Fruit fly (Drosophila melanogaster) whole organism, pupa: Measurements from ENCODE around the gene sdt.

Experiments
- CG10348 ChIP-seq: fragments of 200-800 bp; sonication (Bioruptor generic); IDR thresholded peaks from 2 replicates; pipeline ENCODE4 v1.3.6; 2022; ENCODE audit warnings: missing biosample characterization, missing genetic modification characterization
- CG12605 ChIP-seq: fragments of 200-800 bp; sonication (Bioruptor generic); IDR thresholded peaks from 2 replicates; pipeline ENCODE4 v1.3.6; 2022; ENCODE audit warnings: missing biosample characterization, missing genetic modification characterization
- CG13204 ChIP-seq: fragments of 200-800 bp; sonication (Bioruptor generic); optimal IDR thresholded peaks from 2 replicates; lab custom pipeline; 2018; ENCODE audit warnings: missing biosample characterization, mild to moderate bottlenecking, missing genetic modification characterization, moderate library complexity
- CG14655 ChIP-seq: fragments of 200-800 bp; sonication (Bioruptor generic); optimal IDR thresholded peaks from 3 replicates; lab custom pipeline; 2017; ENCODE audit warnings: mild to moderate bottlenecking, missing biosample characterization, missing genetic modification reagents, missing genetic modification characterization
- CG15710 ChIP-seq: fragments of 200-800 bp; sonication (Bioruptor generic); optimal IDR thresholded peaks from 2 replicates; lab custom pipeline; 2018; ENCODE audit warnings: missing biosample characterization, mild to moderate bottlenecking, missing genetic modification characterization, moderate library complexity
- CG17806 ChIP-seq: fragments of 200-800 bp; sonication (Bioruptor generic); optimal IDR thresholded peaks from 2 replicates; lab custom pipeline; 2018; ENCODE audit warnings: missing biosample characterization, mild to moderate bottlenecking, missing genetic modification characterization, moderate library complexity
- CG32121 ChIP-seq: fragments of 200-800 bp; sonication (Bioruptor generic); IDR thresholded peaks from 2 replicates; pipeline ENCODE4 v1.3.6; 2022; ENCODE audit warnings: missing biosample characterization, missing genetic modification characterization
- CG34367 ChIP-seq: fragments of 200-800 bp; sonication (Bioruptor generic); optimal IDR thresholded peaks from 2 replicates; lab custom pipeline; 2018; ENCODE audit warnings: missing biosample characterization, mild to moderate bottlenecking, missing genetic modification characterization
- CG4496 ChIP-seq: fragments of 200-800 bp; sonication (Bioruptor generic); IDR thresholded peaks from 3 replicates; pipeline ENCODE4 v1.3.6; 2022; ENCODE audit warnings: missing biosample characterization, missing genetic modification characterization
- CG8159 ChIP-seq: fragments of 200-800 bp; sonication (Bioruptor generic); optimal IDR thresholded peaks from 3 replicates; lab custom pipeline; 2018; ENCODE audit warnings: missing biosample characterization, mild to moderate bottlenecking, missing genetic modification characterization, moderate library complexity
- CG8301 ChIP-seq: fragments of 200-800 bp; sonication (Bioruptor generic); optimal IDR thresholded peaks from 2 replicates; lab custom pipeline; 2018; ENCODE audit warnings: missing biosample characterization, mild to moderate bottlenecking, missing genetic modification characterization
- CG9948 ChIP-seq: fragments of 200-800 bp; sonication (Bioruptor generic); optimal IDR thresholded peaks from 2 replicates; lab custom pipeline; 2018; ENCODE audit warnings: missing biosample characterization, mild to moderate bottlenecking, missing genetic modification characterization, moderate library complexity
- D1 ChIP-seq: fragments of 200-800 bp; sonication (Bioruptor generic); optimal IDR thresholded peaks from 2 replicates; lab custom pipeline; 2018; ENCODE audit warnings: missing biosample characterization, mild to moderate bottlenecking, missing genetic modification characterization, moderate library complexity
- EcR ChIP-seq: fragments of 200-800 bp; sonication (Bioruptor generic); optimal IDR thresholded peaks from 3 replicates; lab custom pipeline; 2019; ENCODE audit warnings: missing biosample characterization, missing genetic modification characterization, mild to moderate bottlenecking, moderate library complexity, missing genetic modification reagents
- Ets98B ChIP-seq: fragments of 200-800 bp; sonication (Bioruptor generic); IDR thresholded peaks from 2 replicates; pipeline ENCODE4 v1.3.6; 2022; ENCODE audit warnings: missing biosample characterization, missing genetic modification characterization
- Pif1A ChIP-seq: fragments of 200-800 bp; sonication (Bioruptor generic); optimal IDR thresholded peaks from 3 replicates; lab custom pipeline; 2016; ENCODE audit warnings: missing biosample characterization, missing genetic modification characterization
- Pif1B ChIP-seq: fragments of 200-800 bp; sonication (Bioruptor generic); optimal IDR thresholded peaks from 3 replicates; lab custom pipeline; 2016; ENCODE audit warnings: missing biosample characterization, missing genetic modification characterization
- Snoo ChIP-seq: fragments of 200-800 bp; sonication (Bioruptor generic); optimal IDR thresholded peaks from 3 replicates; lab custom pipeline; 2017; ENCODE audit warnings: missing biosample characterization, mild to moderate bottlenecking, missing genetic modification characterization, inconsistent platforms
- fd96Ca ChIP-seq: fragments of 200-800 bp; sonication (Bioruptor generic); IDR thresholded peaks from 3 replicates; pipeline ENCODE4 v1.3.6; 2022; ENCODE audit warnings: missing biosample characterization, missing genetic modification characterization
- gl ChIP-seq: fragments of 200-800 bp; sonication (Bioruptor generic); optimal IDR thresholded peaks from 2 replicates; lab custom pipeline; 2018; ENCODE audit warnings: missing biosample characterization, mild to moderate bottlenecking, missing genetic modification characterization
- rn ChIP-seq: fragments of 200-800 bp; sonication (Bioruptor generic); IDR thresholded peaks from 2 replicates; pipeline ENCODE4 v1.3.6; 2022; ENCODE audit warnings: missing biosample characterization, missing genetic modification characterization

The sdt gene

dm6 chrX:8229918-8230699 lies 51.8 kb downstream of the sdt start:
- TF ChIP-seq CG32121 (GFP tag; lab: Robert Waterston, UW) (no peak), CG9948 (tag; lab: Kevin White, UChicago) (no peak), gl (tag; lab: Kevin White, UChicago) (peak; percentile 65), Pif1B (GFP tag; lab: Kevin White, UChicago) (peak; percentile 60), Snoo (tag; lab: Kevin White, UChicago) (no peak), Pif1A (GFP tag; lab: Kevin White, UChicago) (peak; percentile 67), CG15710 (tag; lab: Kevin White, UChicago) (peak; percentile 8), D1 (no peak), CG4496 (GFP tag; lab: Robert Waterston, UW) (no peak), CG13204 (GFP tag; lab: Kevin White, UChicago) (peak; percentile 2), Ets98B (GFP tag; lab: Robert Waterston, UW) (0 out of 2 replicates have a peak, but pooled peaks have one; percentile 39), CG8159 (peak; percentile 16), CG12605 (GFP tag; lab: Robert Waterston, UW) (no peak), CG34367 (peak; percentile 35), rn (GFP tag; lab: Robert Waterston, UW) (no peak), CG17806 (peak; percentile 18), CG8301 (tag; lab: Kevin White, UChicago) (no peak), CG14655 (GFP tag; lab: Kevin White, UChicago) (peak; percentile 35), CG10348 (no peak), EcR (peak; percentile 11)

dm6 chrX:8231241-8232028 lies 53.1 kb downstream of the sdt start:
- TF ChIP-seq Pif1A (GFP tag; lab: Kevin White, UChicago) = peak; percentile 35
- TF ChIP-seq CG34367 = peak; percentile 7
- TF ChIP-seq EcR = no peak
- TF ChIP-seq gl (tag; lab: Kevin White, UChicago) = peak; percentile 49
- peak; percentile 24 for TF ChIP-seq Snoo (tag; lab: Kevin White, UChicago)
- TF ChIP-seq CG15710 (tag; lab: Kevin White, UChicago) = peak; percentile 15
- TF ChIP-seq Pif1B (GFP tag; lab: Kevin White, UChicago) = peak; percentile 4
- TF ChIP-seq CG12605 (GFP tag; lab: Robert Waterston, UW) = no peak
- no peak for TF ChIP-seq CG9948 (tag; lab: Kevin White, UChicago)

DNA sequence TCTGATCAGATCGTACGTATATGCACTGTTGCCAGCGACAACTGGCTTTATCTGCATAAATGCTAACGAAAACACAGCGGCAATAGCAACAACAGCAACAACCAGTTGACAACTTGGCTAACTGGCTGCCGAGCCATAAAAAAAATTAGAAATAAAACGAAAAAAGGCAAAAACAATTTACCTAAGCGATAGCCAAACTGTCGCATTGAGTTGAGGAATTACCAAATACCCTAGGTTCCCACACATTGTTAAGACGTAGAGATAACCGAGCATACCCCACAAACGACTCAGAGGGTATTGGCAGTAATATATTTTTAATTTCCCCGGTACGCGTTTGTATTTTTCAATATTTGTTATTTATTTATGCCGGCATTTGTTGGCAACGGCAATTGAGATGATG lies 54.8 kb downstream of the sdt start:
- TF ChIP-seq CG17806 (no peak), CG13204 (GFP tag; lab: Kevin White, UChicago) (no peak), CG15710 (tag; lab: Kevin White, UChicago) (no peak), CG14655 (GFP tag; lab: Kevin White, UChicago) (no peak), CG10348 (no peak), Pif1A (GFP tag; lab: Kevin White, UChicago) (no peak), CG8301 (tag; lab: Kevin White, UChicago) (no peak), CG34367 (no peak), gl (tag; lab: Kevin White, UChicago) (no peak), CG4496 (GFP tag; lab: Robert Waterston, UW) (no peak), EcR (no peak), CG32121 (GFP tag; lab: Robert Waterston, UW) (peak; percentile 60), fd96Ca (GFP tag; lab: Robert Waterston, UW) (peak; percentile 65; the same call in 2 of the 3 replicates), Snoo (tag; lab: Kevin White, UChicago) (no peak), Ets98B (GFP tag; lab: Robert Waterston, UW) (peak; percentile 63; the same call in 1 of the 2 replicates), CG8159 (no peak), Pif1B (GFP tag; lab: Kevin White, UChicago) (no peak), rn (GFP tag; lab: Robert Waterston, UW) (no peak), D1 (no peak), CG9948 (tag; lab: Kevin White, UChicago) (no peak), CG12605 (GFP tag; lab: Robert Waterston, UW) (no peak)

dm6 chrX:8233915-8234565 lies 55.7 kb downstream of the sdt start:
- TF ChIP-seq CG17806 = no peak
- TF ChIP-seq CG10348 = no peak
- no peak for TF ChIP-seq CG8159
- TF ChIP-seq CG4496 (GFP tag; lab: Robert Waterston, UW) = no peak
- TF ChIP-seq CG12605 (GFP tag; lab: Robert Waterston, UW) = no peak
- TF ChIP-seq CG15710 (tag; lab: Kevin White, UChicago) = no peak
- no peak for TF ChIP-seq rn (GFP tag; lab: Robert Waterston, UW)
- no peak for TF ChIP-seq CG14655 (GFP tag; lab: Kevin White, UChicago)
- no peak for TF ChIP-seq Snoo (tag; lab: Kevin White, UChicago)
- TF ChIP-seq CG34367 = no peak
- no peak for TF ChIP-seq gl (tag; lab: Kevin White, UChicago)

DNA sequence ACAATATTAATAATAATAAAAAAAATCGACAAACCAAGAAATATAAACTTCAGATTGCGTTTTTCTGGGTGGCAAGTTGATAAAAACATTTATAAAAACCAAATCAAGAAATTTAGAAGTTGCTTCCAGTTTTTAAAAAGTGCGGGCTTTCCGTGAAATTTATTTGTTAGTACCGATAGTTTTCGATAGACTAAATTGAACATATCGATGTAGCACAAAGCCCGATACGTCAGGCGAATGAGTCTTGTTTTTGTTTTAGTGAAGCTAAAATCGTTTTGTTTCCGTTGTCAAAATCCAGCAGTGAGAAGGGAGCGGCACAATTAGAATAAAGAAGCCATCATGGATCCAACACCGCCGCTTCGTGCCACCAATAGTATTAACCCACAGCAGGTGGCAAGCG lies 62.1 kb downstream of the sdt start, which contains the start of gene CG2147:
TSS of gene CG2147 (plus strand) at position 254 of the 400 bp plus-strand sequence.
- TF ChIP-seq CG4496 (GFP tag; lab: Robert Waterston, UW) = no peak
- TF ChIP-seq CG12605 (GFP tag; lab: Robert Waterston, UW) = no peak
- no peak for TF ChIP-seq CG8159
- no peak for TF ChIP-seq CG15710 (tag; lab: Kevin White, UChicago)
- no peak for TF ChIP-seq CG13204 (GFP tag; lab: Kevin White, UChicago)
- no peak for TF ChIP-seq CG8301 (tag; lab: Kevin White, UChicago)
- TF ChIP-seq fd96Ca (GFP tag; lab: Robert Waterston, UW) = no peak
- TF ChIP-seq CG34367 = no peak
- TF ChIP-seq Pif1A (GFP tag; lab: Kevin White, UChicago) = no peak
- TF ChIP-seq rn (GFP tag; lab: Robert Waterston, UW) = no peak
- TF ChIP-seq CG32121 (GFP tag; lab: Robert Waterston, UW) = no peak
- TF ChIP-seq Ets98B (GFP tag; lab: Robert Waterston, UW) = no peak
- TF ChIP-seq CG14655 (GFP tag; lab: Kevin White, UChicago) = no peak
- TF ChIP-seq CG17806 = no peak
- TF ChIP-seq Pif1B (GFP tag; lab: Kevin White, UChicago) = no peak
- TF ChIP-seq, all 21 proteins: peak for 0
